Worm (Caenorhabditis elegans) whole organism, L1 larva: ENCODE results near the gene reps-1.

Experiments
- alr-1 ChIP-seq: fragments of 200-800 bp; sonication (Bioruptor generic); optimal IDR thresholded peaks from 2 replicates; lab custom pipeline; 2018; ENCODE audit warnings: borderline replicate concordance, mild to moderate bottlenecking, missing genetic modification characterization, missing compliant biosample characterization
- blmp-1 ChIP-seq: fragments of 150-350 bp; optimal IDR thresholded peaks from 2 replicates; lab custom pipeline; 2014; ENCODE audit warnings: missing biosample characterization, missing genetic modification characterization
- fos-1 ChIP-seq: fragments of 150-350 bp; optimal IDR thresholded peaks from 2 replicates; lab custom pipeline; 2014; ENCODE audit warnings: missing biosample characterization, missing genetic modification characterization
- lin-39 ChIP-seq: fragments of 150-350 bp; optimal IDR thresholded peaks from 2 replicates; lab custom pipeline; 2014; ENCODE audit warnings: missing biosample characterization, missing genetic modification reagents, missing genetic modification characterization
- nhr-11 ChIP-seq: fragments of 150-350 bp; optimal IDR thresholded peaks from 2 replicates; lab custom pipeline; 2014; ENCODE audit warnings: missing biosample characterization, missing genetic modification characterization
- nhr-12 ChIP-seq: sonication (generic microtip); optimal IDR thresholded peaks from 2 replicates; lab custom pipeline; 2017; ENCODE audit warnings: missing biosample characterization, missing genetic modification characterization
- nhr-237 ChIP-seq: fragments of 150-350 bp; optimal IDR thresholded peaks from 2 replicates; lab custom pipeline; 2014; ENCODE audit warnings: missing biosample characterization, missing genetic modification characterization
- nhr-84 ChIP-seq: sonication (generic microtip); optimal IDR thresholded peaks from 2 replicates; lab custom pipeline; 2017; ENCODE audit warnings: missing biosample characterization, missing genetic modification characterization
- nhr-85 ChIP-seq: sonication (generic microtip); peaks from one replicate; lab custom pipeline; 2016; ENCODE audit warnings: missing genetic modification characterization, inconsistent platforms, missing compliant biosample characterization
- pqm-1 ChIP-seq: sonication (generic microtip); optimal IDR thresholded peaks from 3 replicates; lab custom pipeline; 2017; ENCODE audit warnings: missing biosample characterization, missing genetic modification characterization
- skn-1 ChIP-seq: fragments of 150-350 bp; optimal IDR thresholded peaks from 2 replicates; lab custom pipeline; 2014; ENCODE audit warnings: missing biosample characterization, missing genetic modification characterization
- sox-4 ChIP-seq: sonication (generic microtip); optimal IDR thresholded peaks from 2 replicates; lab custom pipeline; 2016; ENCODE audit warnings: missing genetic modification characterization, missing compliant biosample characterization
- unc-130 ChIP-seq: fragments of 150-350 bp; optimal IDR thresholded peaks from 2 replicates; lab custom pipeline; 2017; ENCODE audit warnings: missing biosample characterization, missing genetic modification characterization, inconsistent platforms
- ztf-4 ChIP-seq: fragments of 150-350 bp; optimal IDR thresholded peaks from 2 replicates; lab custom pipeline; 2014; ENCODE audit warnings: missing biosample characterization, missing genetic modification characterization

ce11 chrV:19037222-19037621, 46.9 kb upstream of the reps-1 start, which contains the start of gene asp-17:
- TF ChIP-seq sox-4 (tag; lab: Kevin White, UChicago) = no peak
- no peak for TF ChIP-seq lin-39 (tag; lab: Kevin White, UChicago)
- TF ChIP-seq nhr-84 (tag; lab: Kevin White, UChicago) = no peak
- TF ChIP-seq nhr-11 (tag; lab: Kevin White, UChicago) = no peak
- no peak for TF ChIP-seq blmp-1 (tag; lab: Kevin White, UChicago)
- no peak for TF ChIP-seq alr-1 (tag; lab: Kevin White, UChicago)
- no peak for TF ChIP-seq nhr-12 (tag; lab: Kevin White, UChicago)
- no peak for TF ChIP-seq pqm-1
- TF ChIP-seq ztf-4 (tag; lab: Kevin White, UChicago) = no peak
- TF ChIP-seq unc-130 (tag; lab: Kevin White, UChicago) = no peak
- TF ChIP-seq skn-1 = no peak
- TF ChIP-seq nhr-237 = no peak
- peak; percentile 17 for TF ChIP-seq nhr-85
- no peak for TF ChIP-seq fos-1 (tag; lab: Kevin White, UChicago)
